Worm (Caenorhabditis elegans) whole organism, L4 larva: ENCODE measurements around the gene nhr-53.
"Not testable (repeated sequence)": the region's sequence is repeated elsewhere in the genome, so short reads cannot be mapped to it uniquely, and the experiment has no call there.

Experiments
- D1046.2 ChIP-seq: fragments of 200-800 bp; sonication (Bioruptor generic); IDR thresholded peaks from 2 replicates; pipeline ENCODE4 v1.3.6; 2022; ENCODE audit warnings: missing genetic modification characterization, missing compliant biosample characterization
- F49E8.2 ChIP-seq: sonication (generic microtip); optimal IDR thresholded peaks from 2 replicates; lab custom pipeline; 2016; ENCODE audit warnings: missing compliant biosample characterization, mild to moderate bottlenecking, missing genetic modification characterization, borderline replicate concordance
- Y48G9A.11 ChIP-seq: fragments of 200-800 bp; sonication (Bioruptor generic); IDR thresholded peaks from 2 replicates; pipeline ENCODE4 v1.3.6; 2022; ENCODE audit warnings: missing genetic modification reagents, missing genetic modification characterization, missing compliant biosample characterization
- Y5F2A.4 ChIP-seq: fragments of 200-800 bp; sonication (Bioruptor generic); optimal IDR thresholded peaks from 2 replicates; lab custom pipeline; 2018; ENCODE audit warnings: mild to moderate bottlenecking, missing genetic modification characterization, missing compliant biosample characterization
- Y75B8A.6 ChIP-seq: fragments of 200-800 bp; sonication (Bioruptor generic); IDR thresholded peaks from 2 replicates; pipeline ENCODE4 v1.3.6; 2022; ENCODE audit warnings: missing genetic modification reagents, missing genetic modification characterization, missing compliant biosample characterization
- aly-2 ChIP-seq: sonication (generic microtip); optimal IDR thresholded peaks from 2 replicates; lab custom pipeline; 2018; ENCODE audit warnings: missing biosample characterization, missing genetic modification characterization
- ceh-20 ChIP-seq: fragments of 200-800 bp; sonication (Bioruptor generic); IDR thresholded peaks from 2 replicates; pipeline ENCODE4 v1.3.6; 2022; ENCODE audit warnings: missing genetic modification reagents, missing genetic modification characterization, missing compliant biosample characterization
- ceh-82 ChIP-seq: sonication (generic microtip); optimal IDR thresholded peaks from 2 replicates; lab custom pipeline; 2017; ENCODE audit warnings: missing biosample characterization, missing genetic modification characterization
- cey-2 ChIP-seq: sonication (generic microtip); optimal IDR thresholded peaks from 3 replicates; lab custom pipeline; 2017; ENCODE audit warnings: missing genetic modification characterization, mild to moderate bottlenecking, missing compliant biosample characterization, antibody characterized with exemption, borderline replicate concordance; ENCODE audit not compliant: insufficient read depth
- ctbp-1 ChIP-seq: fragments of 200-800 bp; sonication (Bioruptor generic); IDR thresholded peaks from 2 replicates; pipeline ENCODE4 v1.3.6; 2022; ENCODE audit warnings: missing genetic modification reagents, missing genetic modification characterization, missing compliant biosample characterization
- daf-16 ChIP-seq, 3 experiments: sonication (generic microtip); optimal IDR thresholded peaks; 2 replicates each; lab custom pipeline; 2016 to 2017; ENCODE audit warnings: missing genetic modification characterization in 3 of 3, missing genetic modification reagents in 3 of 3, mild to moderate bottlenecking in 2 of 3, missing compliant biosample characterization in 2 of 3, missing biosample characterization in 1 of 3, moderate library complexity in 1 of 3
- dmd-6 ChIP-seq: fragments of 200-800 bp; sonication (Bioruptor generic); IDR thresholded peaks from 2 replicates; pipeline ENCODE4 v1.3.6; 2022; ENCODE audit warnings: missing genetic modification reagents, missing genetic modification characterization, missing compliant biosample characterization
- dmd-9 ChIP-seq: fragments of 200-800 bp; sonication (Bioruptor generic); IDR thresholded peaks from 2 replicates; pipeline ENCODE4 v1.3.6; 2022; ENCODE audit warnings: missing genetic modification reagents, missing genetic modification characterization, missing compliant biosample characterization
- hmg-1.1 ChIP-seq: fragments of 200-800 bp; sonication (Bioruptor generic); IDR thresholded peaks from 2 replicates; pipeline ENCODE4 v1.3.6; 2022; ENCODE audit warnings: missing genetic modification reagents, missing genetic modification characterization, missing compliant biosample characterization
- jun-1 ChIP-seq: fragments of 150-350 bp; optimal IDR thresholded peaks from 2 replicates; lab custom pipeline; 2014; ENCODE audit warnings: missing biosample characterization, missing genetic modification reagents, missing genetic modification characterization
- lim-7 ChIP-seq: fragments of 200-800 bp; sonication (Bioruptor generic); IDR thresholded peaks from 2 replicates; pipeline ENCODE4 v1.3.6; 2022; ENCODE audit warnings: missing genetic modification characterization, missing compliant biosample characterization
- lin-1 ChIP-seq: fragments of 200-800 bp; sonication (Bioruptor generic); IDR thresholded peaks from 2 replicates; pipeline ENCODE4 v1.3.6; 2022; ENCODE audit warnings: missing genetic modification reagents, missing genetic modification characterization, missing compliant biosample characterization
- lin-29 ChIP-seq: fragments of 200-800 bp; sonication (Bioruptor generic); IDR thresholded peaks from 2 replicates; pipeline ENCODE4 v1.3.6; 2022; ENCODE audit warnings: missing genetic modification reagents, missing genetic modification characterization, missing compliant biosample characterization
- madf-9 ChIP-seq: fragments of 200-800 bp; sonication (Bioruptor generic); conservative IDR thresholded peaks from 2 replicates; pipeline ENCODE4 v1.3.6; 2022; ENCODE audit warnings: missing genetic modification reagents, missing genetic modification characterization, missing compliant biosample characterization
- mdl-1 ChIP-seq, 2 experiments: fragments of 150-350 bp in 1 of 2; sonication (generic microtip) in 1 of 2; optimal IDR thresholded peaks; 2 replicates each; lab custom pipeline; 2014 to 2017; ENCODE audit warnings: missing biosample characterization in 2 of 2, missing genetic modification characterization in 2 of 2
- mdt-29 ChIP-seq: fragments of 200-800 bp; sonication (Bioruptor generic); IDR thresholded peaks from 2 replicates; pipeline ENCODE4 v1.3.6; 2022; ENCODE audit warnings: missing genetic modification reagents, missing genetic modification characterization, missing compliant biosample characterization
- mep-1 ChIP-seq: fragments of 150-350 bp; sonication (generic microtip); optimal IDR thresholded peaks from 3 replicates; lab custom pipeline; 2014; ENCODE audit warnings: missing biosample characterization, missing genetic modification characterization
- mes-2 ChIP-seq: sonication (generic microtip); optimal IDR thresholded peaks from 2 replicates; lab custom pipeline; 2016; ENCODE audit warnings: missing genotype, mild to moderate bottlenecking, missing genetic modification characterization, missing compliant biosample characterization; ENCODE audit not compliant: poor library complexity, severe bottlenecking
- nhr-10 ChIP-seq: fragments of 150-350 bp; optimal IDR thresholded peaks from 2 replicates; lab custom pipeline; 2014; ENCODE audit warnings: missing biosample characterization, missing genetic modification characterization
- nhr-102 ChIP-seq: sonication (generic microtip); optimal IDR thresholded peaks from 2 replicates; lab custom pipeline; 2016; ENCODE audit warnings: mild to moderate bottlenecking, missing genetic modification characterization, moderate library complexity, missing compliant biosample characterization
- nhr-48 ChIP-seq: sonication (generic microtip); optimal IDR thresholded peaks from 2 replicates; lab custom pipeline; 2016; ENCODE audit warnings: mild to moderate bottlenecking, missing genetic modification characterization, missing compliant biosample characterization
- pha-4 ChIP-seq, 2 experiments: fragments of 150-350 bp in 1 of 2; fragments of 200-800 bp in 1 of 2; sonication (Bioruptor generic) in 1 of 2; IDR thresholded peaks in 1 of 2; optimal IDR thresholded peaks in 1 of 2; 2 replicates each; pipeline versions ENCODE4 v1.3.6 to Lab custom; 2014 to 2022; ENCODE audit warnings: missing genetic modification characterization in 2 of 2, missing genetic modification reagents in 2 of 2, missing biosample characterization in 1 of 2, missing compliant biosample characterization in 1 of 2
- php-3 ChIP-seq: fragments of 200-800 bp; sonication (Bioruptor generic); IDR thresholded peaks from 2 replicates; pipeline ENCODE4 v1.3.6; 2022; ENCODE audit warnings: missing genetic modification reagents, missing genetic modification characterization, missing compliant biosample characterization
- pqm-1 ChIP-seq: sonication (generic microtip); optimal IDR thresholded peaks from 2 replicates; lab custom pipeline; 2017; ENCODE audit warnings: missing biosample characterization, missing genetic modification characterization
- rbr-2 ChIP-seq: sonication (generic microtip); optimal IDR thresholded peaks from 2 replicates; lab custom pipeline; 2016; ENCODE audit warnings: missing genotype, missing genetic modification characterization, missing compliant biosample characterization
- saeg-2 ChIP-seq: fragments of 200-800 bp; sonication (Bioruptor generic); IDR thresholded peaks from 2 replicates; pipeline ENCODE4 v1.3.6; 2022; ENCODE audit warnings: missing genetic modification reagents, missing genetic modification characterization, missing compliant biosample characterization
- snpc-1.2 ChIP-seq: fragments of 200-800 bp; sonication (Bioruptor generic); IDR thresholded peaks from 2 replicates; pipeline ENCODE4 v1.3.6; 2022; ENCODE audit warnings: missing genetic modification reagents, missing genetic modification characterization, missing compliant biosample characterization
- tag-97 ChIP-seq: fragments of 200-800 bp; sonication (Bioruptor generic); IDR thresholded peaks from 2 replicates; pipeline ENCODE4 v1.3.6; 2022; ENCODE audit warnings: missing genetic modification characterization, missing compliant biosample characterization
- tra-1 ChIP-seq: fragments of 200-800 bp; sonication (Bioruptor generic); IDR thresholded peaks from 2 replicates; pipeline ENCODE4 v1.3.6; 2022; ENCODE audit warnings: missing genetic modification reagents, missing genetic modification characterization, missing compliant biosample characterization
- vab-7 ChIP-seq: fragments of 200-800 bp; sonication (Bioruptor generic); IDR thresholded peaks from 2 replicates; pipeline ENCODE4 v1.3.6; 2022; ENCODE audit warnings: missing genetic modification reagents, missing genetic modification characterization, missing compliant biosample characterization
- zfp-2 ChIP-seq: sonication (generic microtip); optimal IDR thresholded peaks from 2 replicates; lab custom pipeline; 2016; ENCODE audit warnings: mild to moderate bottlenecking, missing genetic modification characterization, missing compliant biosample characterization
- zfp-3 ChIP-seq: fragments of 200-800 bp; sonication (Bioruptor generic); conservative IDR thresholded peaks from 2 replicates; pipeline ENCODE4 v1.3.6; 2022; ENCODE audit warnings: missing genetic modification reagents, missing genetic modification characterization, missing compliant biosample characterization
- ztf-11 ChIP-seq: fragments of 150-350 bp; optimal IDR thresholded peaks from 2 replicates; lab custom pipeline; 2014; ENCODE audit warnings: missing biosample characterization, missing genetic modification characterization

nhr-53 gene

DNA sequence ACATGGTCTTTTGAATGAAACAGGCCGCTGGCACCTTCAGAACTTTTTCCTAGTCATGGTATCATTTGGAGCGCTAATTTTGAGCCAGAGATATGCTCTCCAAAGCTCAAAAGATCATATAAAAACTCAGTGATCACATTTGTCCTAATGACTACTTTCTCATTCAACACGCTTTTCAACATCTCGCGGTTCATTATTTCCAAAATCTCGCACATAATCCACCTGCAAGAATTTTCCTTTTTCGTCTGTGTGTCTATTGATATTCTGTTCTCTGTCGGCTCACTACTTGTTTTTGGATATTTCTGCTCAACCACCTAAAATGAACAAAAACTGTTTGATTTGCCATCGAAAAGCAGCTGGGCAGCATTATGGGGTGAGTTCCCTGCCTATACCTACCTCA, 28.5 kb downstream of the nhr-53 start, which contains the start of gene nhr-51:
Gene nhr-51, plus strand, starts transcription at position 301 of the 400 bp plus-strand sequence.
- TF ChIP-seq mes-2 (tag; lab: Kevin White, UChicago) (no peak), nhr-10 (no peak), madf-9 (GFP tag; lab: Robert Waterston, UW) (no peak)

DNA sequence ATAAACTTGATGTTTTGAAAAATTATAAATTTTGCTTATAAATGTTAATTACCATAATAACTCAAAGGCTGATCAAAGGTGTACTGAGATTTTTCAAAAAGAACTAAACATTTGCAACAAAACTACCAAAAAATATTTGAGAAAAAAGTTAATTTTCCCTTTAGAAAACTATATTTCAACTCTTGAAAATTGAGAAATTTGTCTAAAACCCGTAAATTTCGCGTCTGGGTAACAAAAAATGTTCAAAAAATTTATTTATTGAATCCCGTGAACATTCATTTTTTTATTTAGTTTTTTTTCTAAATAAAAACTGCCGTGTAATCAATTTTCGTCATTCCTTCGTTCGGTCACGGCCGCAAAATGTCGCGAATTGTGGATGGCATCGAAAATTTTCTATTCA, 32.0 kb downstream of the nhr-53 start, which contains the start of gene K06B4.15:
Gene K06B4.15, plus strand, starts transcription at position 301 of the 400 bp plus-strand sequence.
- not testable (repeated sequence) for TF ChIP-seq dmd-9 (GFP tag; lab: Robert Waterston, UW); zfp-3 (GFP tag; lab: Robert Waterston, UW); aly-2 (tag; lab: Kevin White, UChicago)

DNA sequence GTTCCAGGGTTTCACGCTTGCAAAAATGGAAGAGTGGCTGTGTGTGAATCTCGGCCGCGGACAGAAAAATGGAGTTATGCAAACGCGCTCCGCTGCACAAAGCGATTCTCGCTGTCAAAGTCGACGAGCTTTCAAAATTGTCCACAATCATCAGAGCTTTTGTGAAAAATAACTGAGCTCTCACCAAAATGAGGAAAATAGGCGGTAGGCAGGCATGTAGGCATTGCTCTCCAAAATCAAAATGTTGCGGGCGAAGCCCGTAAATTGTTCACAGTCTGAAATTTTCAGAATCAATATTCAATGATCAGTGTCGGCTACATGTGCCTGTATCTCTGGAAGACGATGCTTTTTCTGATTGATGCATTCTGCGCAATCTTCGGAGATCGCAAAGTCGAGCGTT, 33.3 kb downstream of the nhr-53 start, which contains the start of gene K06B4.4:
Gene K06B4.4, plus strand, starts transcription at position 301 of the 400 bp plus-strand sequence.
- no peak for TF ChIP-seq D1046.2 (GFP tag; lab: Robert Waterston, UW)
- no peak for TF ChIP-seq Y48G9A.11 (GFP tag; lab: Robert Waterston, UW)
- TF ChIP-seq Y75B8A.6 (GFP tag; lab: Robert Waterston, UW): no peak
- no peak for TF ChIP-seq dmd-6 (GFP tag; lab: Robert Waterston, UW)
- no peak for TF ChIP-seq Y5F2A.4
- no peak for TF ChIP-seq pha-4 (GFP tag; IDR thresholded peaks at IDR 0.05; lab: Robert Waterston, UW)
- TF ChIP-seq pha-4 (tag; optimal IDR thresholded peaks at IDR 0.05; lab: Kevin White, UChicago): no peak
- no peak for TF ChIP-seq zfp-2 (tag; lab: Kevin White, UChicago)
- TF ChIP-seq cey-2: no peak
- TF ChIP-seq vab-7 (GFP tag; lab: Robert Waterston, UW): no peak
- TF ChIP-seq F49E8.2 (tag; lab: Kevin White, UChicago): no peak
- TF ChIP-seq mes-2 (tag; lab: Kevin White, UChicago): no peak
- no peak for TF ChIP-seq jun-1

DNA sequence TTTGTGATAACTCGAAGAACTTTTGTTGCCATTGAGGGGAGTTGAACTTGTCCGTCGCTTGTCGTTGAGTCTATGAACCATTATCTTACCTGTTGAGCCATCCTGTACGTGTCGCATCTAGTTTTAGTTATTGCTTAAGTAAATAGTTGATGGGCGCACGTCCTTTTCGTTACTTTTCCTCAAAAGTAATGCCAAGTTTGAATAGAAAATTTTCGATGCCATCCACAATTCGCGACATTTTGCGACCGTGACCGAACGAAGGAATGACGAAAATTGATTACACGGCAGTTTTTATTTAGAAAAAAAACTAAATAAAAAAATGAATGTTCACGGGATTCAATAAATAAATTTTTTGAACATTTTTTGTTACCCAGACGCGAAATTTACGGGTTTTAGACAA, 34.0 kb downstream of the nhr-53 start, which contains the start of gene F53E4.1:
Gene F53E4.1, minus strand, starts transcription at position 101 of the 400 bp plus-strand sequence.
- not testable (repeated sequence) for TF ChIP-seq lin-1 (GFP tag; lab: Robert Waterston, UW); nhr-10; mes-2 (tag; lab: Kevin White, UChicago)

DNA sequence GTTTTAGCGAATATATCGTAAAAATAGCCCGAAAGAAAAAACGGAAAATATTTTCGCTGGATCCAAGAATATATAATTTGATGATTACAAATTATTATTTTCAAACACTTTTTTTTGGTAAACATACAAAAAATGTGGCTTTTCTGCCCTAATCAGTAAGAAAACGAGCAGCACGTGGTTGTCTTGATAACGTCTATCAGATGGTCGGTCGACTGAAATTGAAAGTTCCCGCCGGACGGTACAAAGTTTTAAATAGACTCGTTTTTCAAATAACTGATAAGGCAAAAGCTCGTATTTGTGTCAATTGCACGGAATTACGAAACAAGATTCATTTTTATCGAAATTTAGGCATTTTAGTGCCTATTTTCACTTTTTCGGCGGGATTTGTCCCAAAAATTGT, 35.4 kb downstream of the nhr-53 start:
- TF ChIP-seq mdt-29 (0 out of 2 replicates have a peak, but pooled peaks have one; percentile 24), dmd-6 (GFP tag; lab: Robert Waterston, UW) (peak; percentile 99), mdl-1 (tag; optimal IDR thresholded peaks at IDR 0.05; lab: Kevin White, UChicago) (peak in 1 of 2 experiments; percentile 72), snpc-1.2 (GFP tag; lab: Robert Waterston, UW) (no peak), mes-2 (tag; lab: Kevin White, UChicago) (peak; percentile 51), nhr-48 (tag; lab: Kevin White, UChicago) (peak; percentile 68), tra-1 (peak; percentile 74), lin-1 (GFP tag; lab: Robert Waterston, UW) (0 out of 2 replicates have a peak, but pooled peaks have one; percentile 47), daf-16 (GFP tag; optimal IDR thresholded peaks at IDR 0.05; lab: Kevin White, UChicago) (peak in 1 of 2 experiments; percentile 77), daf-16 (tag; optimal IDR thresholded peaks at IDR 0.05; lab: Kevin White, UChicago) (peak; percentile 99), F49E8.2 (tag; lab: Kevin White, UChicago) (no peak), pha-4 (GFP tag; IDR thresholded peaks at IDR 0.05; lab: Robert Waterston, UW) (peak; percentile 50; the same call in 1 of the 2 replicates), pha-4 (tag; optimal IDR thresholded peaks at IDR 0.05; lab: Kevin White, UChicago) (no peak), lin-29 (GFP tag; lab: Robert Waterston, UW) (no peak), rbr-2 (no peak), zfp-3 (GFP tag; lab: Robert Waterston, UW) (no peak), php-3 (peak; percentile 63; the same call in 1 of the 2 replicates), nhr-102 (peak; percentile 70), mep-1 (no peak), hmg-1.1 (no peak), ctbp-1 (GFP tag; lab: Robert Waterston, UW) (no peak), saeg-2 (GFP tag; lab: Robert Waterston, UW) (0 out of 2 replicates have a peak, but pooled peaks have one; percentile 27), pqm-1 (tag; lab: Kevin White, UChicago) (peak; percentile 90), ceh-20 (GFP tag; lab: Robert Waterston, UW) (no peak), lim-7 (GFP tag; lab: Robert Waterston, UW) (no peak), tag-97 (GFP tag; lab: Robert Waterston, UW) (no peak), ztf-11 (no peak), vab-7 (GFP tag; lab: Robert Waterston, UW) (no peak), ceh-82 (tag; lab: Kevin White, UChicago) (no peak), D1046.2 (GFP tag; lab: Robert Waterston, UW) (no peak)
